Fruit fly (Drosophila melanogaster): ENCODE measurements around the gene CG5888.

DNA sequence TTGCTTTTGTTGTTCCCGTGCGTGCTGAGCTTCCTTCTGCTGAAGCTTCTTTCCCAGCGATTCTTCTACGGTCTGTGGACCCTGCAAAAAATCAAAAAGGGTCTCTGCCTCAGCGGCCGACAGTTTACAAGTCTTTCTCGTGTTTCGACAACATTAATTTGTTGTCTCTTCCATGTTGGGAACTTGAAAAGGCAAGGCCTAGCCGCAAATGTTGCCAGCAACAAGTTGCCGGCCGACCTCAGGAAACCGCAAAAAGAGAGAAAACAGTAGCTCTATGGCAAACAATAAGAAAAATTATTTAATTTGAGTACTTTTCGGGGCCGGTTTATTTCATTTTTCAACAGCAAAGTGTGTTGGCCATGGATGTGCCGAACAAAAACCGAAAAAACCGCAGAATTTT lies 34.5 kb downstream of the CG5888 start:
- no peak for TF ChIP-seq CG8478 (optimal IDR thresholded peaks at IDR 0.05)
- TF ChIP-seq CTCF (optimal IDR thresholded peaks at IDR 0.05), result no peak
